Worm (Caenorhabditis elegans): ENCODE measurements around the gene srj-42.

Gene srj-42

DNA sequence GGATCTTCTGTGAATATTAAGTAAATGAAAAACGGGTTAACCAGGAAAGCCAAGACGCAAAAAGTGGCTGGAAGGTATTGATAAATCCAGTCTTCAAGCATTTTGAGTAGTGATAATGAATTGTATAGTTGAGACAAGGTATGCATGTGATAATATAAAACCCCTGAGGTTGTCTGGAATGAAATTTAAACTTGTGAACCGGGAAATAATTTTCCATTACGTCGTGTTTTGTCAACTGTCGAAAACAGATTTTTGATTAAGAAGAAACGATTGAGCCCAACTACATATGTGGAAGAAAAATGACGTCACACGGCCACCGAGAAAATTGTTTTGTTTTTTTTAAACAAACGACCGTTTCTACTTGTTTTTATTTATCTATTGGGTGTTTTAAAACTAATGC lies at the start of gene srj-42:
TSS of gene srj-42 (minus strand) at position 101 of the 400 bp plus-strand sequence.
- TF ChIP-seq flh-1 (GFP tag; optimal IDR thresholded peaks at IDR 0.05) (no peak), M03D4.4 (tag; optimal IDR thresholded peaks at IDR 0.05) (no peak), unc-120 (tag; optimal IDR thresholded peaks at IDR 0.05; ENCODE audit: poor library complexity, severe bottlenecking) (no peak), unc-39 (tag; optimal IDR thresholded peaks at IDR 0.05) (no peak), ces-1 (GFP tag; optimal IDR thresholded peaks at IDR 0.05) (no peak), mls-2 (tag; optimal IDR thresholded peaks at IDR 0.05) (no peak), sptf-1 (tag; optimal IDR thresholded peaks at IDR 0.05) (no peak), nhr-76 (tag; optimal IDR thresholded peaks at IDR 0.05) (no peak), blmp-1 (tag; optimal IDR thresholded peaks at IDR 0.05) (no peak), ceh-43 (GFP tag; optimal IDR thresholded peaks at IDR 0.05) (no peak), mab-5 (tag; optimal IDR thresholded peaks at IDR 0.05) (no peak), nhr-237 (tag; optimal IDR thresholded peaks at IDR 0.05) (no peak), elt-3 (tag; optimal IDR thresholded peaks at IDR 0.05) (no peak), nhr-2 (tag; optimal IDR thresholded peaks at IDR 0.05) (no peak), pha-4 (tag; optimal IDR thresholded peaks at IDR 0.05) (no peak), lin-32 (GFP tag; optimal IDR thresholded peaks at IDR 0.05) (no peak)

DNA sequence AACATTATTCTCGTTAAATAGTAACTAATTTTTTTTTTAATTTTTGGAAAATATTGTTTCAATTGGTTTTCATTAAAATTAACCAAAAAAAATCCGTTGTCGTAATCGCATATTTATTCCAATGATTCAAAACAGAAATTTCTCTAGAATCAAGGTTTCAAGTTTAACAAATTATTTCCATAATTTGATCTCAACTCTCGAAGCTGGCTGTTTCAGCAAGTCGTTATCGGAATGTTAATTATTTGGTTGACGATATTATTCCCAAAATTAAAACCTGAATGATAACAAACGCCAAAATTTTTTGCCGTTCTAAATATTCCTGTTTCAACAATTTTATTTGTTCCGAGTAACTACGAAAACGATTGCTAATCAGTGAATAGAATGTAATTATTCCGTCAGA lies 48.0 kb upstream of the srj-42 start:
- TF ChIP-seq nhr-76 (tag; optimal IDR thresholded peaks at IDR 0.05) (no peak), bed-3 (GFP tag; optimal IDR thresholded peaks at IDR 0.05) (no peak), cnd-1 (tag; optimal IDR thresholded peaks at IDR 0.05) (no peak), pha-4 (tag; optimal IDR thresholded peaks at IDR 0.05) (no peak), ham-2 (GFP tag; optimal IDR thresholded peaks at IDR 0.05) (no peak), nhr-12 (tag; optimal IDR thresholded peaks at IDR 0.05) (no peak), ztf-11 (tag; optimal IDR thresholded peaks at IDR 0.05) (no peak), nhr-237 (tag; optimal IDR thresholded peaks at IDR 0.05) (no peak), hlh-1 (tag; optimal IDR thresholded peaks at IDR 0.05) (no peak), unc-62 (GFP tag; optimal IDR thresholded peaks at IDR 0.05) (no peak), drap-1 (GFP tag; optimal IDR thresholded peaks at IDR 0.05) (no peak), mls-2 (tag; optimal IDR thresholded peaks at IDR 0.05) (no peak), ces-1 (GFP tag; optimal IDR thresholded peaks at IDR 0.05) (no peak)

DNA sequence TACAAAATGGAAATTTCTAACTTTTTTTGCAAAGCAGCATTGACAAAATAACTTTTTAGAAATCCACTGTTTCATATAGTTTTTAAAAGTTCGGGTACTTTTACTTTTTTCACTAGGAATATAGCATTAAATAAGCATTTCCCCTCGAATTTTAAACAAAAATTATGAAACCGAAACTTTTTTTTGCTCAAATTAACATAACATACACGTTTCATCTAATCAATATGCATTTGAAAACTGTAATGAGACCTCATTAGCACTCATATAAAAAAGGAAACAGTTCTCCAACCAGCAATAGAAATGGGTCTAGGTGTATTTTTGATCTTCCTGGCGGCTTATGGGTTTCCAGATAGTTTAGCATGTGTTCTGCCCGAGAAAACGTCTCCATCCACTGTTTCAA lies 42.0 kb upstream of the srj-42 start, which contains the start of gene Y73F8A.10:
TSS of gene Y73F8A.10 (plus strand) at position 301 of the 400 bp plus-strand sequence.
- TF ChIP-seq blmp-1 (tag; optimal IDR thresholded peaks at IDR 0.05): no peak
- no peak for TF ChIP-seq lin-32 (GFP tag; optimal IDR thresholded peaks at IDR 0.05)
- no peak for TF ChIP-seq cnd-1 (tag; optimal IDR thresholded peaks at IDR 0.05)
- no peak for TF ChIP-seq drap-1 (GFP tag; optimal IDR thresholded peaks at IDR 0.05)
- no peak for TF ChIP-seq sem-2 (GFP tag; optimal IDR thresholded peaks at IDR 0.05)
- no peak for TF ChIP-seq nhr-76 (tag; optimal IDR thresholded peaks at IDR 0.05)
- TF ChIP-seq lsy-2 (tag; optimal IDR thresholded peaks at IDR 0.05): no peak
- no peak for TF ChIP-seq flh-1 (GFP tag; optimal IDR thresholded peaks at IDR 0.05)

DNA sequence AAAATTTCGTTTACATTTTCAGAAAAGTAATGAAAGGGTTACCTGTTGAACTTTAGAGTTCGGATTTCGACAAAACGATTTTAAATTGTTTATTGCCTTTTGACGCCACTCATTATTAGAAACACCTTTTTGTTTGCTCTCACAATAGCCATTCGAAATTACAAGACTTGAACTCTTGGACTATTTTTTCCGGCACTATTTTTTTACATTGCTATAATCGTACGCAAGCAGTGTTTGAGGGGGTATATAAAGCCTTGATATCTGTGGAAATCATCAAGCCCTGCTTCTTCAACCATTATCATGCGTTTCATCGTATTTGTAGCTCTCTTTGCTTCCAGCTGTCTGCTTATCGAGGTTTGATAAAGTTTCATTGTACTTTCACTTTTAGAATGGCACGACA lies 39.5 kb upstream of the srj-42 start, which contains the start of gene pqn-91:
TSS of gene pqn-91 (plus strand) at position 301 of the 400 bp plus-strand sequence.
- no peak for TF ChIP-seq unc-120 (tag; optimal IDR thresholded peaks at IDR 0.05; ENCODE audit: poor library complexity, severe bottlenecking)
- TF ChIP-seq unc-39 (tag; optimal IDR thresholded peaks at IDR 0.05): no peak
- TF ChIP-seq lin-13 (tag; optimal IDR thresholded peaks at IDR 0.05): no peak
- no peak for TF ChIP-seq ztf-11 (tag; optimal IDR thresholded peaks at IDR 0.05)
- no peak for TF ChIP-seq snpc-4 (tag; optimal IDR thresholded peaks at IDR 0.05)
- TF ChIP-seq mep-1 (tag; optimal IDR thresholded peaks at IDR 0.05): no peak
- no peak for TF ChIP-seq nhr-76 (tag; optimal IDR thresholded peaks at IDR 0.05)
- TF ChIP-seq cnd-1 (tag; optimal IDR thresholded peaks at IDR 0.05): no peak
- TF ChIP-seq drap-1 (GFP tag; optimal IDR thresholded peaks at IDR 0.05): no peak
- no peak for TF ChIP-seq bed-3 (GFP tag; optimal IDR thresholded peaks at IDR 0.05)
- no peak for TF ChIP-seq mab-5 (tag; optimal IDR thresholded peaks at IDR 0.05)
- TF ChIP-seq lsy-2 (tag; optimal IDR thresholded peaks at IDR 0.05): no peak
- no peak for TF ChIP-seq nhr-2 (tag; optimal IDR thresholded peaks at IDR 0.05)
- no peak for TF ChIP-seq unc-62 (GFP tag; optimal IDR thresholded peaks at IDR 0.05)
- no peak for TF ChIP-seq blmp-1 (tag; optimal IDR thresholded peaks at IDR 0.05)
- TF ChIP-seq elt-3 (tag; optimal IDR thresholded peaks at IDR 0.05): no peak
- no peak for TF ChIP-seq sptf-1 (tag; optimal IDR thresholded peaks at IDR 0.05)

DNA sequence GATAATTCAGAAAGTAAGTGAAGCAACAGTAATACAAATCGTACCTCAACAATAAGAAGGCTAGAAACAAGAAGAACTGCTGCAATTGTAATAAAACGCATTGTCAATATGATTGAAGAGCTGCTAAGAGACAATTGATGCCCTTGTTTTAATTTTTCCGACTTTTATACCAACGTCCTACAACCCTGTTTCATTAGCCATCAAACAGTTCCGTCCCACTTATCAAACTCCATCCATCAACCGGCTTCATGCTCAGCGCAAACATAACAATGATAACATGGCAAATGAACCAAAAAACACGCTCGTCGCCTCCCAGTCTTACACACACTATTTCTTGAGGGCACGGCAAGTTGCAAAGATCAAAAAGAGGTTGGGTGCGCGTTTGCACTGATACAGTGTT lies 39.1 kb upstream of the srj-42 start, which contains the start of gene pqn-90:
TSS of gene pqn-90 (minus strand) at position 101 of the 400 bp plus-strand sequence.
- TF ChIP-seq nhr-28 (tag; optimal IDR thresholded peaks at IDR 0.05): no peak
- TF ChIP-seq ceh-39 (tag; optimal IDR thresholded peaks at IDR 0.05): no peak
- no peak for TF ChIP-seq ceh-83 (GFP tag; optimal IDR thresholded peaks at IDR 0.05)
- no peak for TF ChIP-seq zip-8 (tag; optimal IDR thresholded peaks at IDR 0.05)
- no peak for TF ChIP-seq nhr-237 (tag; optimal IDR thresholded peaks at IDR 0.05)
- no peak for TF ChIP-seq elt-1 (tag; optimal IDR thresholded peaks at IDR 0.05; ENCODE audit: borderline replicate concordance, insufficient read depth)
- no peak for TF ChIP-seq pha-4 (tag; optimal IDR thresholded peaks at IDR 0.05)
- TF ChIP-seq flh-1 (GFP tag; optimal IDR thresholded peaks at IDR 0.05): no peak
- no peak for TF ChIP-seq ceh-43 (GFP tag; optimal IDR thresholded peaks at IDR 0.05)
- no peak for TF ChIP-seq nhr-2 (tag; optimal IDR thresholded peaks at IDR 0.05)
- no peak for TF ChIP-seq elt-3 (tag; optimal IDR thresholded peaks at IDR 0.05)
